Worm (Caenorhabditis elegans) whole organism, mixed stage, embryonic: Measurements from ENCODE around the gene K09F6.6.

Source experiments
- M03D4.4 ChIP-seq: sonication (generic microtip); optimal IDR thresholded peaks from 2 replicates; lab custom pipeline; 2017; ENCODE audit warnings: mild to moderate bottlenecking, missing genetic modification characterization, missing compliant biosample characterization
- bed-3 ChIP-seq: fragments of 200-800 bp; sonication (Bioruptor generic); optimal IDR thresholded peaks from 3 replicates; lab custom pipeline; 2018; ENCODE audit warnings: mild to moderate bottlenecking, missing genetic modification characterization, moderate library complexity, missing compliant biosample characterization
- blmp-1 ChIP-seq: fragments of 150-350 bp; optimal IDR thresholded peaks from 2 replicates; lab custom pipeline; 2014; ENCODE audit warnings: missing biosample characterization, missing genetic modification characterization
- ceh-43 ChIP-seq: fragments of 200-800 bp; sonication (Bioruptor generic); optimal IDR thresholded peaks from 2 replicates; lab custom pipeline; 2018; ENCODE audit warnings: mild to moderate bottlenecking, missing genetic modification characterization, moderate library complexity, missing compliant biosample characterization
- ces-1 ChIP-seq: fragments of 150-350 bp; optimal IDR thresholded peaks from 2 replicates; lab custom pipeline; 2014; ENCODE audit warnings: missing biosample characterization, missing genetic modification reagents, missing genetic modification characterization
- cnd-1 ChIP-seq: fragments of 200-800 bp; sonication (Bioruptor generic); optimal IDR thresholded peaks from 2 replicates; lab custom pipeline; 2018; ENCODE audit warnings: mild to moderate bottlenecking, missing genetic modification characterization, missing compliant biosample characterization
- drap-1 ChIP-seq: fragments of 200-800 bp; sonication (Bioruptor generic); optimal IDR thresholded peaks from 3 replicates; lab custom pipeline; 2018; ENCODE audit warnings: mild to moderate bottlenecking, missing genetic modification characterization, missing compliant biosample characterization
- elt-1 ChIP-seq: sonication (generic microtip); optimal IDR thresholded peaks from 2 replicates; lab custom pipeline; 2017; ENCODE audit warnings: missing genetic modification characterization, mild to moderate bottlenecking, missing compliant biosample characterization, antibody characterized with exemption, moderate library complexity, borderline replicate concordance; ENCODE audit not compliant: insufficient read depth
- elt-3 ChIP-seq: fragments of 150-350 bp; optimal IDR thresholded peaks from 2 replicates; lab custom pipeline; 2014; ENCODE audit warnings: missing biosample characterization, missing genetic modification characterization
- flh-1 ChIP-seq: fragments of 200-800 bp; sonication (Bioruptor generic); optimal IDR thresholded peaks from 2 replicates; lab custom pipeline; 2018; ENCODE audit warnings: mild to moderate bottlenecking, missing genetic modification characterization, moderate library complexity, missing compliant biosample characterization
- lin-13 ChIP-seq: fragments of 150-350 bp; optimal IDR thresholded peaks from 2 replicates; lab custom pipeline; 2014; ENCODE audit warnings: missing biosample characterization, missing genetic modification characterization
- lin-32 ChIP-seq: fragments of 200-800 bp; sonication (Bioruptor generic); optimal IDR thresholded peaks from 2 replicates; lab custom pipeline; 2018; ENCODE audit warnings: mild to moderate bottlenecking, missing genetic modification characterization, missing compliant biosample characterization
- lsy-2 ChIP-seq: fragments of 150-350 bp; optimal IDR thresholded peaks from 2 replicates; lab custom pipeline; 2014; ENCODE audit warnings: missing biosample characterization, missing genetic modification characterization
- mab-5 ChIP-seq: fragments of 150-350 bp; optimal IDR thresholded peaks from 2 replicates; lab custom pipeline; 2014; ENCODE audit warnings: missing biosample characterization, missing genetic modification characterization
- mep-1 ChIP-seq: fragments of 150-350 bp; optimal IDR thresholded peaks from 2 replicates; lab custom pipeline; 2017; ENCODE audit warnings: missing biosample characterization, missing genetic modification reagents, missing genetic modification characterization, inconsistent platforms
- mls-2 ChIP-seq: sonication (generic microtip); optimal IDR thresholded peaks from 2 replicates; lab custom pipeline; 2016; ENCODE audit warnings: mild to moderate bottlenecking, missing genetic modification characterization, moderate library complexity, missing compliant biosample characterization
- nhr-12 ChIP-seq: fragments of 150-350 bp; optimal IDR thresholded peaks from 2 replicates; lab custom pipeline; 2014; ENCODE audit warnings: missing biosample characterization, missing genetic modification characterization
- nhr-2 ChIP-seq: fragments of 150-350 bp; optimal IDR thresholded peaks from 2 replicates; lab custom pipeline; 2014; ENCODE audit warnings: missing biosample characterization, missing genetic modification characterization
- nhr-237 ChIP-seq: fragments of 150-350 bp; optimal IDR thresholded peaks from 2 replicates; lab custom pipeline; 2014; ENCODE audit warnings: missing biosample characterization, missing genetic modification characterization
- nhr-28 ChIP-seq: fragments of 150-350 bp; optimal IDR thresholded peaks from 2 replicates; lab custom pipeline; 2014; ENCODE audit warnings: missing biosample characterization, missing genetic modification characterization
- nhr-76 ChIP-seq: sonication (generic microtip); optimal IDR thresholded peaks from 2 replicates; lab custom pipeline; 2017; ENCODE audit warnings: missing biosample characterization, missing genetic modification characterization
- pha-4 ChIP-seq: fragments of 150-350 bp; optimal IDR thresholded peaks from 2 replicates; lab custom pipeline; 2018; ENCODE audit warnings: missing biosample characterization, missing genetic modification reagents, missing genetic modification characterization
- sem-2 ChIP-seq: fragments of 200-800 bp; sonication (Bioruptor generic); optimal IDR thresholded peaks from 2 replicates; lab custom pipeline; 2018; ENCODE audit warnings: mild to moderate bottlenecking, missing genetic modification characterization, missing compliant biosample characterization
- snpc-4 ChIP-seq: fragments of 150-350 bp; optimal IDR thresholded peaks from 2 replicates; lab custom pipeline; 2014; ENCODE audit warnings: missing biosample characterization, missing genetic modification characterization
- sptf-1 ChIP-seq: sonication (generic microtip); optimal IDR thresholded peaks from 2 replicates; lab custom pipeline; 2017; ENCODE audit warnings: mild to moderate bottlenecking, missing genetic modification characterization, moderate library complexity, missing compliant biosample characterization
- tbx-8 ChIP-seq: fragments of 200-800 bp; sonication (Bioruptor generic); optimal IDR thresholded peaks from 2 replicates; lab custom pipeline; 2018; ENCODE audit warnings: mild to moderate bottlenecking, missing genetic modification characterization, moderate library complexity, missing compliant biosample characterization
- unc-120 ChIP-seq: sonication (generic microtip); optimal IDR thresholded peaks from 2 replicates; lab custom pipeline; 2017; ENCODE audit warnings: missing genetic modification characterization, missing compliant biosample characterization; ENCODE audit not compliant: poor library complexity, severe bottlenecking
- unc-39 ChIP-seq: fragments of 150-350 bp; optimal IDR thresholded peaks from 2 replicates; lab custom pipeline; 2014; ENCODE audit warnings: missing biosample characterization, missing genetic modification characterization
- zip-8 ChIP-seq: fragments of 150-350 bp; optimal IDR thresholded peaks from 2 replicates; lab custom pipeline; 2014; ENCODE audit warnings: missing biosample characterization, missing genetic modification characterization
- ztf-11 ChIP-seq: fragments of 150-350 bp; optimal IDR thresholded peaks from 2 replicates; lab custom pipeline; 2014; ENCODE audit warnings: missing biosample characterization, missing genetic modification characterization

The K09F6.6 gene

ce11 chrII:2251617-2252016 is 27.5 kb downstream of the K09F6.6 start:
- no peak for TF ChIP-seq tbx-8 (GFP tag; lab: Kevin White, UChicago)
- TF ChIP-seq sptf-1 (tag; lab: Kevin White, UChicago): no peak
- no peak for TF ChIP-seq ceh-43 (GFP tag; lab: Kevin White, UChicago)
- TF ChIP-seq ces-1 (GFP tag; lab: Kevin White, UChicago): no peak
- TF ChIP-seq, all 35 proteins: peak for 0

- TF ChIP-seq nhr-2 (tag; lab: Kevin White, UChicago) (no peak), nhr-28 (no peak), mep-1 (tag; lab: Kevin White, UChicago) (no peak), cnd-1 (no peak), nhr-237 (tag; lab: Kevin White, UChicago) (no peak), sem-2 (GFP tag; lab: Kevin White, UChicago) (no peak), nhr-12 (tag; lab: Kevin White, UChicago) (no peak), mab-5 (tag; lab: Kevin White, UChicago) (no peak), drap-1 (no peak), unc-120 (tag; lab: Kevin White, UChicago) (no peak), ceh-43 (GFP tag; lab: Kevin White, UChicago) (no peak), bed-3 (GFP tag; lab: Kevin White, UChicago) (no peak), ztf-11 (no peak)
Observed at ce11 chrII:2243342-2243741, 35.8 kb downstream of the K09F6.6 start, which contains the start of gene F54A3.2. Gene F54A3.2 (plus strand): TSS chrII:2243642.

- TF ChIP-seq lsy-2 (tag; lab: Kevin White, UChicago) (no peak), nhr-76 (tag; lab: Kevin White, UChicago) (no peak), M03D4.4 (tag; lab: Kevin White, UChicago) (no peak), sem-2 (GFP tag; lab: Kevin White, UChicago) (no peak), elt-1 (tag; lab: Kevin White, UChicago) (no peak), ces-1 (GFP tag; lab: Kevin White, UChicago) (no peak), elt-3 (tag; lab: Kevin White, UChicago) (no peak), unc-120 (tag; lab: Kevin White, UChicago) (no peak), zip-8 (no peak), blmp-1 (tag; lab: Kevin White, UChicago) (no peak), pha-4 (tag; lab: Kevin White, UChicago) (no peak), ztf-11 (no peak), unc-39 (tag; lab: Kevin White, UChicago) (no peak), lin-13 (tag; lab: Kevin White, UChicago) (no peak), mls-2 (tag; lab: Kevin White, UChicago) (no peak)
Observed at ce11 chrII:2236352-2236751, 42.8 kb downstream of the K09F6.6 start.

- TF ChIP-seq nhr-12 (tag; lab: Kevin White, UChicago) (no peak), elt-3 (tag; lab: Kevin White, UChicago) (no peak), blmp-1 (tag; lab: Kevin White, UChicago) (no peak), sem-2 (GFP tag; lab: Kevin White, UChicago) (no peak), nhr-2 (tag; lab: Kevin White, UChicago) (no peak), sptf-1 (tag; lab: Kevin White, UChicago) (no peak), snpc-4 (tag; lab: Kevin White, UChicago) (no peak), lin-13 (tag; lab: Kevin White, UChicago) (no peak), bed-3 (GFP tag; lab: Kevin White, UChicago) (no peak), unc-39 (tag; lab: Kevin White, UChicago) (no peak)
- TF ChIP-seq, all 35 proteins: peak for 0
Observed at ce11 chrII:2233240-2233639, 45.9 kb downstream of the K09F6.6 start, which contains the start of gene cct-3. Gene cct-3 (plus strand): TSS chrII:2233540.

- TF ChIP-seq lsy-2 (tag; lab: Kevin White, UChicago): peak; percentile 84
- TF ChIP-seq, all 35 proteins: peak for 1; not testable (repeated sequence) for 34
Observed at ce11 chrII:2232429-2232828, 46.7 kb downstream of the K09F6.6 start, which contains the start of gene F54A3.6. Gene F54A3.6 (minus strand): TSS chrII:2232470.

ce11 chrII:2230368-2230767 is 48.7 kb downstream of the K09F6.6 start:
- TF ChIP-seq pha-4 (tag; lab: Kevin White, UChicago): no peak
- no peak for TF ChIP-seq nhr-237 (tag; lab: Kevin White, UChicago)
- TF ChIP-seq nhr-2 (tag; lab: Kevin White, UChicago): no peak
- no peak for TF ChIP-seq ceh-43 (GFP tag; lab: Kevin White, UChicago)
- no peak for TF ChIP-seq tbx-8 (GFP tag; lab: Kevin White, UChicago)
- TF ChIP-seq zip-8: no peak
- no peak for TF ChIP-seq nhr-76 (tag; lab: Kevin White, UChicago)
- TF ChIP-seq lin-32: no peak
- TF ChIP-seq sptf-1 (tag; lab: Kevin White, UChicago): no peak
- no peak for TF ChIP-seq ces-1 (GFP tag; lab: Kevin White, UChicago)
- TF ChIP-seq elt-1 (tag; lab: Kevin White, UChicago): no peak
- no peak for TF ChIP-seq mab-5 (tag; lab: Kevin White, UChicago)
- no peak for TF ChIP-seq blmp-1 (tag; lab: Kevin White, UChicago)
- TF ChIP-seq cnd-1: no peak
- TF ChIP-seq sem-2 (GFP tag; lab: Kevin White, UChicago): no peak
- TF ChIP-seq lin-13 (tag; lab: Kevin White, UChicago): no peak
- TF ChIP-seq M03D4.4 (tag; lab: Kevin White, UChicago): no peak
- no peak for TF ChIP-seq flh-1 (GFP tag; lab: Kevin White, UChicago)
